Fruit fly (Drosophila melanogaster) whole organism, pupa: ENCODE results near the gene CG12773.

Experiments
- CG10348 ChIP-seq: fragments of 200-800 bp; sonication (Bioruptor generic); IDR thresholded peaks from 2 replicates; pipeline ENCODE4 v1.3.6; 2022; ENCODE audit warnings: missing biosample characterization, missing genetic modification characterization
- CG12605 ChIP-seq: fragments of 200-800 bp; sonication (Bioruptor generic); IDR thresholded peaks from 2 replicates; pipeline ENCODE4 v1.3.6; 2022; ENCODE audit warnings: missing biosample characterization, missing genetic modification characterization
- CG13204 ChIP-seq: fragments of 200-800 bp; sonication (Bioruptor generic); optimal IDR thresholded peaks from 2 replicates; lab custom pipeline; 2018; ENCODE audit warnings: missing biosample characterization, mild to moderate bottlenecking, missing genetic modification characterization, moderate library complexity
- CG14655 ChIP-seq: fragments of 200-800 bp; sonication (Bioruptor generic); optimal IDR thresholded peaks from 3 replicates; lab custom pipeline; 2017; ENCODE audit warnings: mild to moderate bottlenecking, missing biosample characterization, missing genetic modification reagents, missing genetic modification characterization
- CG15710 ChIP-seq: fragments of 200-800 bp; sonication (Bioruptor generic); optimal IDR thresholded peaks from 2 replicates; lab custom pipeline; 2018; ENCODE audit warnings: missing biosample characterization, mild to moderate bottlenecking, missing genetic modification characterization, moderate library complexity
- CG17806 ChIP-seq: fragments of 200-800 bp; sonication (Bioruptor generic); optimal IDR thresholded peaks from 2 replicates; lab custom pipeline; 2018; ENCODE audit warnings: missing biosample characterization, mild to moderate bottlenecking, missing genetic modification characterization, moderate library complexity
- CG32121 ChIP-seq: fragments of 200-800 bp; sonication (Bioruptor generic); IDR thresholded peaks from 2 replicates; pipeline ENCODE4 v1.3.6; 2022; ENCODE audit warnings: missing biosample characterization, missing genetic modification characterization
- CG34367 ChIP-seq: fragments of 200-800 bp; sonication (Bioruptor generic); optimal IDR thresholded peaks from 2 replicates; lab custom pipeline; 2018; ENCODE audit warnings: missing biosample characterization, mild to moderate bottlenecking, missing genetic modification characterization
- CG4496 ChIP-seq: fragments of 200-800 bp; sonication (Bioruptor generic); IDR thresholded peaks from 3 replicates; pipeline ENCODE4 v1.3.6; 2022; ENCODE audit warnings: missing biosample characterization, missing genetic modification characterization
- CG8159 ChIP-seq: fragments of 200-800 bp; sonication (Bioruptor generic); optimal IDR thresholded peaks from 3 replicates; lab custom pipeline; 2018; ENCODE audit warnings: missing biosample characterization, mild to moderate bottlenecking, missing genetic modification characterization, moderate library complexity
- CG8301 ChIP-seq: fragments of 200-800 bp; sonication (Bioruptor generic); optimal IDR thresholded peaks from 2 replicates; lab custom pipeline; 2018; ENCODE audit warnings: missing biosample characterization, mild to moderate bottlenecking, missing genetic modification characterization
- CG9948 ChIP-seq: fragments of 200-800 bp; sonication (Bioruptor generic); optimal IDR thresholded peaks from 2 replicates; lab custom pipeline; 2018; ENCODE audit warnings: missing biosample characterization, mild to moderate bottlenecking, missing genetic modification characterization, moderate library complexity
- D1 ChIP-seq: fragments of 200-800 bp; sonication (Bioruptor generic); optimal IDR thresholded peaks from 2 replicates; lab custom pipeline; 2018; ENCODE audit warnings: missing biosample characterization, mild to moderate bottlenecking, missing genetic modification characterization, moderate library complexity
- EcR ChIP-seq: fragments of 200-800 bp; sonication (Bioruptor generic); optimal IDR thresholded peaks from 3 replicates; lab custom pipeline; 2019; ENCODE audit warnings: missing biosample characterization, missing genetic modification characterization, mild to moderate bottlenecking, moderate library complexity, missing genetic modification reagents
- Ets98B ChIP-seq: fragments of 200-800 bp; sonication (Bioruptor generic); IDR thresholded peaks from 2 replicates; pipeline ENCODE4 v1.3.6; 2022; ENCODE audit warnings: missing biosample characterization, missing genetic modification characterization
- Pif1A ChIP-seq: fragments of 200-800 bp; sonication (Bioruptor generic); optimal IDR thresholded peaks from 3 replicates; lab custom pipeline; 2016; ENCODE audit warnings: missing biosample characterization, missing genetic modification characterization
- Pif1B ChIP-seq: fragments of 200-800 bp; sonication (Bioruptor generic); optimal IDR thresholded peaks from 3 replicates; lab custom pipeline; 2016; ENCODE audit warnings: missing biosample characterization, missing genetic modification characterization
- Snoo ChIP-seq: fragments of 200-800 bp; sonication (Bioruptor generic); optimal IDR thresholded peaks from 3 replicates; lab custom pipeline; 2017; ENCODE audit warnings: missing biosample characterization, mild to moderate bottlenecking, missing genetic modification characterization, inconsistent platforms
- fd96Ca ChIP-seq: fragments of 200-800 bp; sonication (Bioruptor generic); IDR thresholded peaks from 3 replicates; pipeline ENCODE4 v1.3.6; 2022; ENCODE audit warnings: missing biosample characterization, missing genetic modification characterization
- gl ChIP-seq: fragments of 200-800 bp; sonication (Bioruptor generic); optimal IDR thresholded peaks from 2 replicates; lab custom pipeline; 2018; ENCODE audit warnings: missing biosample characterization, mild to moderate bottlenecking, missing genetic modification characterization
- rn ChIP-seq: fragments of 200-800 bp; sonication (Bioruptor generic); IDR thresholded peaks from 2 replicates; pipeline ENCODE4 v1.3.6; 2022; ENCODE audit warnings: missing biosample characterization, missing genetic modification characterization

CG12773 gene

dm6 chrX:1375265-1375958 is 21.6 kb upstream of the CG12773 start, which contains the start of gene AMPKalpha:
AMPKalpha (plus strand) TSS chrX:1375536.
- TF ChIP-seq CG13204 (GFP tag; lab: Kevin White, UChicago): no peak
- TF ChIP-seq Pif1B: no peak
- no peak for TF ChIP-seq CG4496 (GFP tag; lab: Robert Waterston, UW)

dm6 chrX:1372667-1373066 is 18.9 kb upstream of the CG12773 start:
- TF ChIP-seq Snoo: no peak
- TF ChIP-seq gl (tag; lab: Kevin White, UChicago): no peak
- no peak for TF ChIP-seq CG32121 (GFP tag; lab: Robert Waterston, UW)
- TF ChIP-seq CG8301: no peak
- no peak for TF ChIP-seq EcR (GFP tag; lab: Kevin White, UChicago)
- no peak for TF ChIP-seq CG34367 (tag; lab: Kevin White, UChicago)
- no peak for TF ChIP-seq CG17806 (tag; lab: Kevin White, UChicago)
- no peak for TF ChIP-seq CG9948 (tag; lab: Kevin White, UChicago)
- no peak for TF ChIP-seq CG8159
- no peak for TF ChIP-seq CG15710
- no peak for TF ChIP-seq CG4496 (GFP tag; lab: Robert Waterston, UW)
- no peak for TF ChIP-seq CG13204 (GFP tag; lab: Kevin White, UChicago)
- no peak for TF ChIP-seq D1 (tag; lab: Kevin White, UChicago)
- TF ChIP-seq Pif1B: no peak
- TF ChIP-seq CG14655 (GFP tag; lab: Kevin White, UChicago): no peak
- no peak for TF ChIP-seq CG12605 (GFP tag; lab: Robert Waterston, UW)
- no peak for TF ChIP-seq Ets98B (GFP tag; lab: Robert Waterston, UW)
- TF ChIP-seq CG10348: no peak
- no peak for TF ChIP-seq Pif1A (GFP tag; lab: Kevin White, UChicago)

- peak; percentile 47 for TF ChIP-seq CG12605 (GFP tag; lab: Robert Waterston, UW)
- no peak for TF ChIP-seq Pif1B
- peak; percentile 38; the same call in 1 of the 3 replicates for TF ChIP-seq fd96Ca
- TF ChIP-seq EcR (GFP tag; lab: Kevin White, UChicago): no peak
- TF ChIP-seq CG8159: peak; percentile 24
- TF ChIP-seq CG34367 (tag; lab: Kevin White, UChicago): no peak
- no peak for TF ChIP-seq CG13204 (GFP tag; lab: Kevin White, UChicago)
- TF ChIP-seq Pif1A (GFP tag; lab: Kevin White, UChicago): no peak
- TF ChIP-seq D1 (tag; lab: Kevin White, UChicago): no peak
- peak; percentile 29 for TF ChIP-seq CG15710
- peak; percentile 79; the same call in 2 of the 3 replicates for TF ChIP-seq CG4496 (GFP tag; lab: Robert Waterston, UW)
- TF ChIP-seq CG17806 (tag; lab: Kevin White, UChicago): peak; percentile 34
- peak; percentile 12 for TF ChIP-seq CG9948 (tag; lab: Kevin White, UChicago)
- TF ChIP-seq rn: no peak; the same call in 1 of the 2 replicates
- TF ChIP-seq Snoo: peak; percentile 43
- TF ChIP-seq gl (tag; lab: Kevin White, UChicago): no peak
- TF ChIP-seq CG32121 (GFP tag; lab: Robert Waterston, UW): peak; percentile 32; the same call in 1 of the 2 replicates
- no peak for TF ChIP-seq CG14655 (GFP tag; lab: Kevin White, UChicago)
- peak; percentile 30 for TF ChIP-seq CG8301
- TF ChIP-seq CG10348: no peak
- TF ChIP-seq Ets98B (GFP tag; lab: Robert Waterston, UW): peak; percentile 62
These were observed 16.5 kb upstream of the CG12773 start, which contains the start of gene ssx for dm6 chrX:1370104-1370802. ssx (plus strand) TSS chrX:1370580.

- TF ChIP-seq Pif1B (no peak), CG9948 (tag; lab: Kevin White, UChicago) (no peak), CG14655 (GFP tag; lab: Kevin White, UChicago) (no peak), CG8301 (no peak), fd96Ca (no peak), EcR (GFP tag; lab: Kevin White, UChicago) (no peak), D1 (tag; lab: Kevin White, UChicago) (no peak), CG32121 (GFP tag; lab: Robert Waterston, UW) (no peak), CG13204 (GFP tag; lab: Kevin White, UChicago) (no peak), Ets98B (GFP tag; lab: Robert Waterston, UW) (no peak)
These were observed 15.2 kb upstream of the CG12773 start, which contains the start of gene CG14770 for dm6 chrX:1368949-1369348. CG14770 (plus strand) TSS chrX:1369249.

dm6 chrX:1357501-1357900 is 3.7 kb upstream of the CG12773 start, which contains the start of gene png:
png (minus strand) TSS chrX:1357601.
- TF ChIP-seq D1 (tag; lab: Kevin White, UChicago) (no peak), CG12605 (GFP tag; lab: Robert Waterston, UW) (no peak), CG10348 (no peak), CG14655 (GFP tag; lab: Kevin White, UChicago) (no peak), CG8159 (no peak), CG17806 (tag; lab: Kevin White, UChicago) (no peak)

- TF ChIP-seq Snoo (no peak), Pif1B (no peak), EcR (GFP tag; lab: Kevin White, UChicago) (no peak), CG9948 (tag; lab: Kevin White, UChicago) (no peak)
These were observed 4.5 kb downstream of the CG12773 start, which contains the start of gene MTPAP for dm6 chrX:1349255-1349654. MTPAP (minus strand) TSS chrX:1349357.
